Fruit fly (Drosophila melanogaster) whole organism, embryonic: ENCODE measurements around the gene phtm.

Source experiments
- Awh ChIP-seq: fragments of 200-800 bp; sonication (Bioruptor generic); IDR thresholded peaks from 2 replicates; pipeline ENCODE4, ENCODE4 v1.3.6; 2022; ENCODE audit warnings: missing biosample characterization, missing genetic modification characterization
- BEAF-32 ChIP-seq: fragments of 200-800 bp; sonication (Bioruptor generic); optimal IDR thresholded peaks from 3 replicates; lab custom pipeline; 2017; ENCODE audit warnings: missing biosample characterization, missing genetic modification characterization, mild to moderate bottlenecking, moderate library complexity, missing genetic modification reagents
- Bdp1 ChIP-seq: fragments of 200-800 bp; sonication (Bioruptor generic); optimal IDR thresholded peaks from 3 replicates; lab custom pipeline; 2016; ENCODE audit warnings: missing biosample characterization, missing genetic modification characterization
- Blimp-1 ChIP-seq: fragments of 200-800 bp; sonication (Bioruptor generic); optimal IDR thresholded peaks from 3 replicates; lab custom pipeline; 2018; ENCODE audit warnings: missing biosample characterization, missing genetic modification characterization, mild to moderate bottlenecking, moderate library complexity, missing genetic modification reagents
- CG10147 ChIP-seq: fragments of 200-800 bp; sonication (Bioruptor generic); optimal IDR thresholded peaks from 2 replicates; lab custom pipeline; 2019; ENCODE audit warnings: missing biosample characterization, mild to moderate bottlenecking, missing genetic modification characterization, moderate library complexity
- CG10654 ChIP-seq: fragments of 200-800 bp; sonication (Bioruptor generic); optimal IDR thresholded peaks from 2 replicates; lab custom pipeline; 2016; ENCODE audit warnings: missing biosample characterization, missing genetic modification characterization
- CG13775 ChIP-seq: fragments of 200-800 bp; sonication (Bioruptor generic); optimal IDR thresholded peaks from 3 replicates; lab custom pipeline; 2017; ENCODE audit warnings: missing biosample characterization, mild to moderate bottlenecking, missing genetic modification characterization
- CG14050 ChIP-seq: fragments of 200-800 bp; sonication (Bioruptor generic); IDR thresholded peaks from 3 replicates; pipeline ENCODE4 v1.3.6; 2022; ENCODE audit warnings: missing biosample characterization, missing genetic modification characterization
- CG14667 ChIP-seq: fragments of 200-800 bp; sonication (Bioruptor generic); IDR thresholded peaks from 2 replicates; pipeline ENCODE4 v1.3.6; 2022; ENCODE audit warnings: missing biosample characterization, missing genetic modification characterization
- CG15696 ChIP-seq: fragments of 200-800 bp; sonication (Bioruptor generic); optimal IDR thresholded peaks from 2 replicates; lab custom pipeline; 2019; ENCODE audit warnings: missing biosample characterization, mild to moderate bottlenecking, missing genetic modification characterization, moderate library complexity
- CG17186 ChIP-seq: fragments of 200-800 bp; sonication (Bioruptor generic); optimal IDR thresholded peaks from 3 replicates; lab custom pipeline; 2017; ENCODE audit warnings: missing biosample characterization, missing genetic modification reagents, missing genetic modification characterization
- CG17328 ChIP-seq: fragments of 200-800 bp; sonication (Bioruptor generic); IDR thresholded peaks from 2 replicates; pipeline ENCODE4 v1.3.6; 2022; ENCODE audit warnings: missing biosample characterization, missing genetic modification characterization
- CG17385 ChIP-seq: fragments of 200-800 bp; sonication (Bioruptor generic); optimal IDR thresholded peaks from 3 replicates; lab custom pipeline; 2018; ENCODE audit warnings: missing biosample characterization, mild to moderate bottlenecking, missing genetic modification characterization
- CG18476 ChIP-seq: fragments of 200-800 bp; sonication (Bioruptor generic); optimal IDR thresholded peaks from 2 replicates; lab custom pipeline; 2016; ENCODE audit warnings: missing biosample characterization, mild to moderate bottlenecking, missing genetic modification characterization
- CG2116 ChIP-seq: fragments of 200-800 bp; sonication (Bioruptor generic); optimal IDR thresholded peaks from 3 replicates; lab custom pipeline; 2018; ENCODE audit warnings: missing biosample characterization, mild to moderate bottlenecking, missing genetic modification characterization
- CG30403 ChIP-seq: fragments of 200-800 bp; sonication (Bioruptor generic); optimal IDR thresholded peaks from 3 replicates; lab custom pipeline; 2016; ENCODE audit warnings: missing biosample characterization, missing genetic modification characterization
- CG3407 ChIP-seq: fragments of 200-800 bp; sonication (Bioruptor generic); optimal IDR thresholded peaks from 2 replicates; lab custom pipeline; 2018; ENCODE audit warnings: missing biosample characterization, mild to moderate bottlenecking, missing genetic modification characterization
- CG43689 ChIP-seq: fragments of 200-800 bp; sonication (Bioruptor generic); IDR thresholded peaks from 2 replicates; pipeline ENCODE4 v1.3.6; 2022; ENCODE audit warnings: missing biosample characterization, missing genetic modification characterization
- CG4404 ChIP-seq: fragments of 200-800 bp; sonication (Bioruptor generic); IDR thresholded peaks from 2 replicates; pipeline ENCODE4 v1.3.6; 2022; ENCODE audit warnings: missing biosample characterization, missing genetic modification characterization
- CG5953 ChIP-seq: fragments of 200-800 bp; sonication (Bioruptor generic); IDR thresholded peaks from 2 replicates; pipeline ENCODE4 v1.3.6; 2022; ENCODE audit warnings: missing biosample characterization, missing genetic modification characterization
- CG6272 ChIP-seq: fragments of 200-800 bp; sonication (Bioruptor generic); IDR thresholded peaks from 2 replicates; pipeline ENCODE4 v1.3.6; 2022; ENCODE audit warnings: missing biosample characterization, missing genetic modification characterization
- CG7271 ChIP-seq: fragments of 200-800 bp; sonication (Bioruptor generic); optimal IDR thresholded peaks from 2 replicates; lab custom pipeline; 2018; ENCODE audit warnings: missing biosample characterization, mild to moderate bottlenecking, missing genetic modification characterization, moderate library complexity
- CG9727 ChIP-seq: fragments of 200-800 bp; sonication (Bioruptor generic); optimal IDR thresholded peaks from 3 replicates; lab custom pipeline; 2017; ENCODE audit warnings: missing biosample characterization, mild to moderate bottlenecking, missing genetic modification characterization
- CkIIα-i1 ChIP-seq: fragments of 200-800 bp; sonication (Bioruptor generic); IDR thresholded peaks from 2 replicates; pipeline ENCODE4 v1.3.6; 2022; ENCODE audit warnings: missing biosample characterization, missing genetic modification characterization
- CoRest ChIP-seq: fragments of 200-800 bp; sonication (Bioruptor generic); optimal IDR thresholded peaks from 3 replicates; lab custom pipeline; 2018; ENCODE audit warnings: missing biosample characterization, mild to moderate bottlenecking, missing genetic modification characterization, moderate library complexity
- Fer1 ChIP-seq: fragments of 200-800 bp; sonication (Bioruptor generic); optimal IDR thresholded peaks from 2 replicates; lab custom pipeline; 2017; ENCODE audit warnings: missing biosample characterization, mild to moderate bottlenecking, missing genetic modification characterization
- GATAe ChIP-seq: fragments of 200-800 bp; sonication (Bioruptor generic); conservative IDR thresholded peaks from 2 replicates; pipeline ENCODE4 v1.3.6; 2022; ENCODE audit warnings: missing biosample characterization, missing genetic modification characterization
- Hmr ChIP-seq: fragments of 200-800 bp; sonication (Bioruptor generic); optimal IDR thresholded peaks from 3 replicates; lab custom pipeline; 2017; ENCODE audit warnings: mild to moderate bottlenecking, missing biosample characterization, missing genetic modification reagents, missing genetic modification characterization
- NFAT ChIP-seq: fragments of 200-800 bp; sonication (Bioruptor generic); IDR thresholded peaks from 2 replicates; pipeline ENCODE4 v1.3.6; 2022; ENCODE audit warnings: missing biosample characterization, missing genetic modification characterization
- Rx ChIP-seq: fragments of 200-800 bp; sonication (Bioruptor generic); IDR thresholded peaks from 2 replicates; pipeline ENCODE4 v1.3.6; 2022; ENCODE audit warnings: missing biosample characterization, missing genetic modification characterization
- Side ChIP-seq: fragments of 200-800 bp; sonication (Bioruptor generic); optimal IDR thresholded peaks from 2 replicates; lab custom pipeline; 2016; ENCODE audit warnings: missing biosample characterization, missing genetic modification characterization
- TFAM ChIP-seq: fragments of 200-800 bp; sonication (Bioruptor generic); optimal IDR thresholded peaks from 2 replicates; lab custom pipeline; 2017; ENCODE audit warnings: missing biosample characterization, missing genetic modification characterization, inconsistent platforms
- ac ChIP-seq: fragments of 200-800 bp; sonication (Bioruptor generic); optimal IDR thresholded peaks from 3 replicates; lab custom pipeline; 2017; ENCODE audit warnings: missing biosample characterization, mild to moderate bottlenecking, missing genetic modification characterization
- az2 ChIP-seq: fragments of 200-800 bp; sonication (Bioruptor generic); optimal IDR thresholded peaks from 3 replicates; lab custom pipeline; 2016; ENCODE audit warnings: missing biosample characterization, missing genetic modification characterization
- cg ChIP-seq: fragments of 200-800 bp; sonication (Bioruptor generic); optimal IDR thresholded peaks from 3 replicates; lab custom pipeline; 2019; ENCODE audit warnings: missing biosample characterization, mild to moderate bottlenecking, missing genetic modification characterization, moderate library complexity
- chif ChIP-seq, 2 experiments: fragments of 200-800 bp; sonication (Bioruptor generic); optimal IDR thresholded peaks; 3 replicates each; lab custom pipeline; 2016; ENCODE audit warnings: missing biosample characterization in 2 of 2, missing genetic modification characterization in 2 of 2
- fd3F ChIP-seq: fragments of 200-800 bp; sonication (Bioruptor generic); optimal IDR thresholded peaks from 2 replicates; lab custom pipeline; 2018; ENCODE audit warnings: missing biosample characterization, mild to moderate bottlenecking, missing genetic modification characterization, moderate library complexity
- ftz-f1 ChIP-seq: fragments of 200-800 bp; sonication (Bioruptor generic); optimal IDR thresholded peaks from 2 replicates; lab custom pipeline; 2016; ENCODE audit warnings: missing biosample characterization, missing genetic modification characterization
- her ChIP-seq: fragments of 200-800 bp; sonication (Bioruptor generic); optimal IDR thresholded peaks from 2 replicates; lab custom pipeline; 2016; ENCODE audit warnings: missing biosample characterization, missing genetic modification characterization
- hth ChIP-seq: fragments of >200 bp; optimal IDR thresholded peaks from 2 replicates; lab custom pipeline; 2017; ENCODE audit warnings: inconsistent platforms
- insv ChIP-seq, 2 experiments: fragments of 200-800 bp; sonication (Bioruptor generic); optimal IDR thresholded peaks; 3 replicates each; lab custom pipeline; 2016 to 2018; ENCODE audit warnings: missing biosample characterization in 2 of 2, missing genetic modification characterization in 2 of 2
- nmo ChIP-seq: fragments of 200-800 bp; sonication (Bioruptor generic); optimal IDR thresholded peaks from 2 replicates; lab custom pipeline; 2018; ENCODE audit warnings: missing biosample characterization, mild to moderate bottlenecking, missing genetic modification characterization, moderate library complexity
- onecut ChIP-seq: fragments of 200-800 bp; sonication (Bioruptor generic); IDR thresholded peaks from 2 replicates; pipeline ENCODE4 v1.3.6; 2022; ENCODE audit warnings: missing biosample characterization, missing genetic modification characterization
- pan ChIP-seq, 4 experiments: fragments of >200 bp in 3 of 4; fragments of 200-800 bp in 1 of 4; sonication (Bioruptor generic) in 1 of 4; optimal IDR thresholded peaks in 3 of 4; IDR thresholded peaks in 1 of 4; 2 replicates each; pipeline versions ENCODE4 v1.3.6 to Lab custom; 2017 to 2022; ENCODE audit warnings: missing biosample characterization in 2 of 4, missing genetic modification characterization in 2 of 4, mixed read lengths in 1 of 4
- pfk ChIP-seq: fragments of 200-800 bp; sonication (Bioruptor generic); optimal IDR thresholded peaks from 2 replicates; lab custom pipeline; 2018; ENCODE audit warnings: missing biosample characterization, mild to moderate bottlenecking, missing genetic modification characterization, moderate library complexity
- sens-2 ChIP-seq: fragments of 200-800 bp; sonication (Bioruptor generic); IDR thresholded peaks from 2 replicates; pipeline ENCODE4 v1.3.6; 2022; ENCODE audit warnings: missing biosample characterization, missing genetic modification characterization
- slbo ChIP-seq: fragments of 200-800 bp; sonication (Bioruptor generic); IDR thresholded peaks from 2 replicates; pipeline ENCODE4 v1.3.6; 2022; ENCODE audit warnings: missing biosample characterization, missing genetic modification characterization
- sug ChIP-seq: fragments of 200-800 bp; optimal IDR thresholded peaks from 2 replicates; lab custom pipeline; 2019; ENCODE audit warnings: missing biosample characterization, mild to moderate bottlenecking, missing genetic modification characterization, moderate library complexity
- vvl ChIP-seq: fragments of 200-800 bp; sonication (Bioruptor generic); IDR thresholded peaks from 2 replicates; pipeline ENCODE4 v1.3.6; 2022; ENCODE audit warnings: missing biosample characterization, missing genetic modification characterization
- z ChIP-seq: fragments of 200-800 bp; sonication (Bioruptor generic); IDR thresholded peaks from 3 replicates; pipeline ENCODE4 v1.3.6; 2022; ENCODE audit warnings: missing biosample characterization, missing genetic modification characterization

The phtm gene

dm6 chrX:18644890-18645289 is 40.7 kb upstream of the phtm start:
- peak; percentile 65 to 85 for TF ChIP-seq chif (GFP tag; optimal IDR thresholded peaks at IDR 0.05; lab: Kevin White, UChicago)
- peak; percentile 66 for TF ChIP-seq Side
- peak; percentile 36; the same call in 1 of the 2 replicates for TF ChIP-seq NFAT (GFP tag; lab: Robert Waterston, UW)
- no peak for TF ChIP-seq hth (lab: Kevin White, UChicago)
- peak; percentile 84 for TF ChIP-seq vvl (GFP tag; lab: Robert Waterston, UW)
- peak; percentile 42; the same call in 1 of the 2 replicates for TF ChIP-seq CG14667 (GFP tag; lab: Robert Waterston, UW)
- peak; percentile 49; the same call in 1 of the 2 replicates for TF ChIP-seq Rx (GFP tag; lab: Robert Waterston, UW)
- peak; percentile 70; the same call in 1 of the 2 replicates for TF ChIP-seq slbo (GFP tag; lab: Robert Waterston, UW)
- peak; percentile 79 for TF ChIP-seq CG30403
- peak; percentile 19 for TF ChIP-seq ac (GFP tag; lab: Kevin White, UChicago)
- no peak for TF ChIP-seq pan (optimal IDR thresholded peaks at IDR 0.05; lab: Kevin White, UChicago)
- peak in 1 of 2 experiments; percentile 84 for TF ChIP-seq pan (GFP tag; optimal IDR thresholded peaks at IDR 0.05 in 1 of 2, IDR thresholded peaks at IDR 0.05 in 1 of 2)
- TF ChIP-seq CG13775 (GFP tag; lab: Kevin White, UChicago) = peak; percentile 67
- TF ChIP-seq sug (tag; lab: Kevin White, UChicago) = peak; percentile 75
- TF ChIP-seq TFAM = peak; percentile 33
- TF ChIP-seq BEAF-32 (GFP tag; lab: Kevin White, UChicago) = no peak
- TF ChIP-seq Blimp-1 (GFP tag; lab: Kevin White, UChicago) = peak; percentile 84
- peak; percentile 59 for TF ChIP-seq CG4404
- peak; percentile 86 for TF ChIP-seq nmo
- TF ChIP-seq CG6272 (GFP tag; lab: Robert Waterston, UW) = peak; percentile 57
- peak; percentile 83 for TF ChIP-seq Hmr (GFP tag; lab: Kevin White, UChicago)
- TF ChIP-seq CG17186 (GFP tag; lab: Kevin White, UChicago) = peak; percentile 16
- TF ChIP-seq Awh = peak; percentile 52; the same call in 1 of the 2 replicates
- no peak for TF ChIP-seq z (GFP tag; lab: Robert Waterston, UW)
- no peak for TF ChIP-seq insv (GFP tag; optimal IDR thresholded peaks at IDR 0.05; lab: Kevin White, UChicago)
- peak; percentile 68 for TF ChIP-seq CG3407 (GFP tag; lab: Kevin White, UChicago)
- TF ChIP-seq CG18476 = peak; percentile 74
- TF ChIP-seq az2 (GFP tag; lab: Kevin White, UChicago) = peak; percentile 84
- TF ChIP-seq CG7271 = peak; percentile 32
- peak; percentile 57 for TF ChIP-seq her (GFP tag; lab: Kevin White, UChicago)
- TF ChIP-seq CoRest (tag; lab: Kevin White, UChicago) = peak; percentile 86
- peak; percentile 85 for TF ChIP-seq CG17385 (GFP tag; lab: Kevin White, UChicago)
- TF ChIP-seq CG14050 (GFP tag; lab: Robert Waterston, UW) = peak; percentile 57; the same call in 2 of the 3 replicates
- TF ChIP-seq CG10147 = peak; percentile 60
- peak; percentile 44; the same call in 1 of the 2 replicates for TF ChIP-seq CG43689 (GFP tag; lab: Robert Waterston, UW)
- no peak for TF ChIP-seq CkIIα-i1 (GFP tag; lab: Robert Waterston, UW)
- TF ChIP-seq Fer1 (GFP tag; lab: Kevin White, UChicago) = peak; percentile 90
- peak; percentile 56 for TF ChIP-seq CG10654
- peak; percentile 67 for TF ChIP-seq onecut
- peak; percentile 53 for TF ChIP-seq sens-2 (GFP tag; lab: Robert Waterston, UW)
- peak; percentile 91 for TF ChIP-seq GATAe
- peak; percentile 66; the same call in 1 of the 2 replicates for TF ChIP-seq CG17328 (GFP tag; lab: Robert Waterston, UW)
- peak; percentile 75 for TF ChIP-seq CG9727 (GFP tag; lab: Kevin White, UChicago)
- peak; percentile 67 for TF ChIP-seq fd3F (GFP tag; lab: Kevin White, UChicago)
- TF ChIP-seq CG15696 (tag; lab: Kevin White, UChicago) = peak; percentile 71
- peak; percentile 66 for TF ChIP-seq Bdp1 (GFP tag; lab: Kevin White, UChicago)
- peak; percentile 66; the same call in 1 of the 2 replicates for TF ChIP-seq CG5953 (GFP tag; lab: Robert Waterston, UW)
- no peak for TF ChIP-seq cg (GFP tag; lab: Kevin White, UChicago)
- peak; percentile 31 for TF ChIP-seq CG2116
- TF ChIP-seq ftz-f1 = no peak
- no peak for TF ChIP-seq pfk
